Fruit fly (Drosophila melanogaster) whole organism, embryonic: Measurements from ENCODE around the gene Girdin.

ENCODE experiments used
- ATbp ChIP-seq: fragments of 200-800 bp; sonication (Bioruptor generic); optimal IDR thresholded peaks from 2 replicates; lab custom pipeline; 2017; ENCODE audit warnings: missing biosample characterization, mild to moderate bottlenecking, missing genetic modification characterization, missing genetic modification reagents
- Awh ChIP-seq: fragments of 200-800 bp; sonication (Bioruptor generic); IDR thresholded peaks from 2 replicates; pipeline ENCODE4, ENCODE4 v1.3.6; 2022; ENCODE audit warnings: missing biosample characterization, missing genetic modification characterization
- C15 ChIP-seq: fragments of 200-800 bp; sonication (Bioruptor generic); IDR thresholded peaks from 3 replicates; pipeline ENCODE4 v1.3.6; 2022; ENCODE audit warnings: missing biosample characterization, missing genetic modification characterization
- CG10147 ChIP-seq: fragments of 200-800 bp; sonication (Bioruptor generic); optimal IDR thresholded peaks from 2 replicates; lab custom pipeline; 2019; ENCODE audit warnings: missing biosample characterization, mild to moderate bottlenecking, missing genetic modification characterization, moderate library complexity
- CG10321 ChIP-seq: fragments of 200-800 bp; sonication (Bioruptor generic); IDR thresholded peaks from 2 replicates; pipeline ENCODE4 v1.3.6; 2022; ENCODE audit warnings: missing biosample characterization, missing genetic modification characterization
- CG10462 ChIP-seq: fragments of 200-800 bp; sonication (Bioruptor generic); optimal IDR thresholded peaks from 2 replicates; lab custom pipeline; 2016; ENCODE audit warnings: missing biosample characterization, missing genetic modification characterization
- CG11093 ChIP-seq: fragments of 200-800 bp; sonication (Bioruptor generic); IDR thresholded peaks from 3 replicates; pipeline ENCODE4 v1.3.6; 2022; ENCODE audit warnings: missing biosample characterization, missing genetic modification characterization
- CG11504 ChIP-seq: fragments of 200-800 bp; sonication (Bioruptor generic); optimal IDR thresholded peaks from 3 replicates; lab custom pipeline; 2019; ENCODE audit warnings: missing biosample characterization, mild to moderate bottlenecking, missing genetic modification characterization, moderate library complexity
- CG11696 ChIP-seq: fragments of 200-800 bp; sonication (Bioruptor generic); IDR thresholded peaks from 2 replicates; pipeline ENCODE4 v1.3.6; 2022; ENCODE audit warnings: missing biosample characterization, missing genetic modification characterization
- CG12659 ChIP-seq: fragments of 200-800 bp; sonication (Bioruptor generic); optimal IDR thresholded peaks from 3 replicates; lab custom pipeline; 2017; ENCODE audit warnings: mild to moderate bottlenecking, missing biosample characterization, missing genetic modification reagents, missing genetic modification characterization
- CG13775 ChIP-seq: fragments of 200-800 bp; sonication (Bioruptor generic); optimal IDR thresholded peaks from 3 replicates; lab custom pipeline; 2017; ENCODE audit warnings: missing biosample characterization, mild to moderate bottlenecking, missing genetic modification characterization
- CG13894 ChIP-seq: fragments of 200-800 bp; sonication (Bioruptor generic); optimal IDR thresholded peaks from 3 replicates; lab custom pipeline; 2018; ENCODE audit warnings: missing biosample characterization, mild to moderate bottlenecking, missing genetic modification characterization, moderate library complexity
- CG14860 ChIP-seq: fragments of 200-800 bp; sonication (Bioruptor generic); IDR thresholded peaks from 3 replicates; pipeline ENCODE4 v1.3.6; 2022; ENCODE audit warnings: missing biosample characterization, missing genetic modification characterization; ENCODE audit not compliant: partially characterized antibody
- CG15514 ChIP-seq: fragments of 200-800 bp; sonication (Bioruptor generic); optimal IDR thresholded peaks from 3 replicates; lab custom pipeline; 2017; ENCODE audit warnings: missing biosample characterization, missing genetic modification characterization, mild to moderate bottlenecking, moderate library complexity, missing genetic modification reagents
- CG17186 ChIP-seq: fragments of 200-800 bp; sonication (Bioruptor generic); optimal IDR thresholded peaks from 3 replicates; lab custom pipeline; 2017; ENCODE audit warnings: missing biosample characterization, missing genetic modification reagents, missing genetic modification characterization
- CG17361 ChIP-seq: fragments of 200-800 bp; sonication (Bioruptor generic); IDR thresholded peaks from 3 replicates; pipeline ENCODE4 v1.3.6; 2022; ENCODE audit warnings: missing biosample characterization, missing genetic modification characterization
- CG2202 ChIP-seq: fragments of 200-800 bp; sonication (Bioruptor generic); optimal IDR thresholded peaks from 2 replicates; lab custom pipeline; 2018; ENCODE audit warnings: missing biosample characterization, mild to moderate bottlenecking, missing genetic modification characterization
- CG2712 ChIP-seq: fragments of 200-800 bp; optimal IDR thresholded peaks from 3 replicates; lab custom pipeline; 2019; ENCODE audit warnings: missing biosample characterization, mild to moderate bottlenecking, missing genetic modification characterization, moderate library complexity
- CG3847 ChIP-seq: fragments of 200-800 bp; sonication (Bioruptor generic); IDR thresholded peaks from 2 replicates; pipeline ENCODE4 v1.3.6; 2022; ENCODE audit warnings: missing biosample characterization, missing genetic modification characterization
- CG4360 ChIP-seq: fragments of 200-800 bp; sonication (Bioruptor generic); IDR thresholded peaks from 2 replicates; pipeline ENCODE4 v1.3.6; 2022; ENCODE audit warnings: missing biosample characterization, missing genetic modification characterization
- CG4820 ChIP-seq: fragments of 200-800 bp; sonication (Bioruptor generic); optimal IDR thresholded peaks from 3 replicates; lab custom pipeline; 2016; ENCODE audit warnings: missing biosample characterization, missing genetic modification characterization
- CG6272 ChIP-seq: fragments of 200-800 bp; sonication (Bioruptor generic); IDR thresholded peaks from 2 replicates; pipeline ENCODE4 v1.3.6; 2022; ENCODE audit warnings: missing biosample characterization, missing genetic modification characterization
- CG6854 ChIP-seq: fragments of 200-800 bp; sonication (Bioruptor generic); optimal IDR thresholded peaks from 3 replicates; lab custom pipeline; 2017; ENCODE audit warnings: missing biosample characterization, mild to moderate bottlenecking, missing genetic modification characterization
- CG7928 ChIP-seq: fragments of 200-800 bp; sonication (Bioruptor generic); optimal IDR thresholded peaks from 2 replicates; lab custom pipeline; 2017; ENCODE audit warnings: missing biosample characterization, mild to moderate bottlenecking, missing genetic modification characterization
- CG7987 ChIP-seq: fragments of 200-800 bp; sonication (Bioruptor generic); optimal IDR thresholded peaks from 2 replicates; lab custom pipeline; 2018; ENCODE audit warnings: missing biosample characterization, mild to moderate bottlenecking, missing genetic modification characterization, moderate library complexity
- CG8388 ChIP-seq: fragments of 200-800 bp; sonication (Bioruptor generic); optimal IDR thresholded peaks from 2 replicates; lab custom pipeline; 2019; ENCODE audit warnings: missing biosample characterization, mild to moderate bottlenecking, missing genetic modification characterization, moderate library complexity
- CG9817 ChIP-seq: fragments of 200-800 bp; sonication (Bioruptor generic); optimal IDR thresholded peaks from 2 replicates; lab custom pipeline; 2018; ENCODE audit warnings: missing biosample characterization, mild to moderate bottlenecking, missing genetic modification characterization, moderate library complexity
- CoRest ChIP-seq: fragments of 200-800 bp; sonication (Bioruptor generic); optimal IDR thresholded peaks from 3 replicates; lab custom pipeline; 2018; ENCODE audit warnings: missing biosample characterization, mild to moderate bottlenecking, missing genetic modification characterization, moderate library complexity
- Dad ChIP-seq: fragments of 200-800 bp; sonication (Bioruptor generic); optimal IDR thresholded peaks from 3 replicates; lab custom pipeline; 2016; ENCODE audit warnings: missing biosample characterization, missing genetic modification characterization
- Deaf1 ChIP-seq: fragments of 200-800 bp; optimal IDR thresholded peaks from 3 replicates; lab custom pipeline; 2019; ENCODE audit warnings: missing biosample characterization, mild to moderate bottlenecking, missing genetic modification characterization, moderate library complexity
- E2f1 ChIP-seq: fragments of 200-800 bp; sonication (Bioruptor generic); IDR thresholded peaks from 2 replicates; pipeline ENCODE4 v1.3.6; 2022; ENCODE audit warnings: missing biosample characterization, missing genetic modification characterization
- GATAe ChIP-seq: fragments of 200-800 bp; sonication (Bioruptor generic); conservative IDR thresholded peaks from 2 replicates; pipeline ENCODE4 v1.3.6; 2022; ENCODE audit warnings: missing biosample characterization, missing genetic modification characterization
- HLH54F ChIP-seq: fragments of 200-800 bp; sonication (Bioruptor generic); optimal IDR thresholded peaks from 3 replicates; lab custom pipeline; 2016; ENCODE audit warnings: missing biosample characterization, missing genetic modification characterization
- HmgZ ChIP-seq: fragments of 200-800 bp; sonication (Bioruptor generic); optimal IDR thresholded peaks from 2 replicates; lab custom pipeline; 2018; ENCODE audit warnings: missing biosample characterization, mild to moderate bottlenecking, missing genetic modification characterization
- Lim3 ChIP-seq: fragments of 200-800 bp; sonication (Bioruptor generic); IDR thresholded peaks from 2 replicates; pipeline ENCODE4 v1.3.6; 2022; ENCODE audit warnings: missing biosample characterization, missing genetic modification characterization
- Six4 ChIP-seq: fragments of 200-800 bp; sonication (Bioruptor generic); optimal IDR thresholded peaks from 2 replicates; lab custom pipeline; 2016; ENCODE audit warnings: missing biosample characterization, missing genetic modification characterization
- Sry-δ ChIP-seq: fragments of 200-800 bp; sonication (Bioruptor generic); optimal IDR thresholded peaks from 2 replicates; lab custom pipeline; 2016; ENCODE audit warnings: missing biosample characterization, missing genetic modification characterization
- Stat92E ChIP-seq, 3 experiments: fragments of >200 bp in 2 of 3; fragments of 200-800 bp in 1 of 3; sonication (Bioruptor generic) in 1 of 3; optimal IDR thresholded peaks; 2 replicates each; lab custom pipeline; 2017 to 2019; ENCODE audit warnings: missing biosample characterization in 3 of 3, missing genetic modification characterization in 3 of 3, mild to moderate bottlenecking in 1 of 3, moderate library complexity in 1 of 3
- abd-A ChIP-seq: fragments of 200-800 bp; sonication (Bioruptor generic); optimal IDR thresholded peaks from 3 replicates; lab custom pipeline; 2019; ENCODE audit warnings: missing biosample characterization, mild to moderate bottlenecking, missing genetic modification characterization, moderate library complexity
- ap ChIP-seq: fragments of 200-800 bp; sonication (Bioruptor generic); IDR thresholded peaks from 2 replicates; pipeline ENCODE4 v1.3.6; 2022; ENCODE audit warnings: missing biosample characterization, missing genetic modification characterization
- ato ChIP-seq: fragments of 200-800 bp; sonication (Bioruptor generic); IDR thresholded peaks from 2 replicates; pipeline ENCODE4 v1.3.6; 2022; ENCODE audit warnings: missing biosample characterization, missing genetic modification characterization; ENCODE audit not compliant: partially characterized antibody
- croc ChIP-seq: fragments of 200-800 bp; sonication (Bioruptor generic); conservative IDR thresholded peaks from 3 replicates; pipeline ENCODE4 v1.3.6; 2022; ENCODE audit warnings: missing biosample characterization, missing genetic modification characterization
- hth ChIP-seq: fragments of >200 bp; optimal IDR thresholded peaks from 2 replicates; lab custom pipeline; 2017; ENCODE audit warnings: inconsistent platforms
- ind ChIP-seq: fragments of 200-800 bp; sonication (Bioruptor generic); optimal IDR thresholded peaks from 3 replicates; lab custom pipeline; 2016; ENCODE audit warnings: missing biosample characterization, missing genetic modification characterization
- kay ChIP-seq: fragments of 200-800 bp; sonication (Bioruptor generic); optimal IDR thresholded peaks from 2 replicates; lab custom pipeline; 2016; ENCODE audit warnings: missing biosample characterization, missing genetic modification characterization
- nau ChIP-seq: fragments of 200-800 bp; sonication (Bioruptor generic); optimal IDR thresholded peaks from 3 replicates; lab custom pipeline; 2017; ENCODE audit warnings: missing biosample characterization, mild to moderate bottlenecking, missing genetic modification characterization, missing genetic modification reagents
- pnt ChIP-seq: fragments of 200-800 bp; sonication (Bioruptor generic); optimal IDR thresholded peaks from 3 replicates; lab custom pipeline; 2016; ENCODE audit warnings: missing biosample characterization, missing genetic modification characterization
- prd ChIP-seq, 3 experiments: fragments of >200 bp in 2 of 3; fragments of 200-800 bp in 1 of 3; sonication (Bioruptor generic) in 1 of 3; optimal IDR thresholded peaks in 2 of 3; IDR thresholded peaks in 1 of 3; 2 replicates in 2 of 3; 3 replicates in 1 of 3; pipeline versions ENCODE4 v1.3.6 to Lab custom; 2017 to 2022; ENCODE audit warnings: missing biosample characterization in 1 of 3, missing genetic modification characterization in 1 of 3
- toy ChIP-seq: fragments of 200-800 bp; sonication (Bioruptor generic); IDR thresholded peaks from 2 replicates; pipeline ENCODE4 v1.3.6; 2022; ENCODE audit warnings: missing biosample characterization, missing genetic modification characterization
- unpg ChIP-seq: fragments of 200-800 bp; sonication (Bioruptor generic); optimal IDR thresholded peaks from 3 replicates; lab custom pipeline; 2018; ENCODE audit warnings: missing biosample characterization, mild to moderate bottlenecking, missing genetic modification characterization, moderate library complexity

Girdin gene

dm6 chr3L:3194059-3194458 is 15.3 kb downstream of the Girdin start (continued):
- peak; percentile 88 for TF ChIP-seq CG15514 (GFP tag; lab: Kevin White, UChicago)
- peak; percentile 76 for TF ChIP-seq CG10321 (GFP tag; lab: Robert Waterston, UW)
- peak; percentile 93 for TF ChIP-seq CG10147 (GFP tag; lab: Kevin White, UChicago)
- TF ChIP-seq CG13894 (tag; lab: Kevin White, UChicago): peak; percentile 89
- TF ChIP-seq nau: peak; percentile 90
- TF ChIP-seq GATAe (GFP tag; lab: Robert Waterston, UW): peak; percentile 43; the same call in 1 of the 2 replicates
- peak; percentile 88 for TF ChIP-seq CG11093 (GFP tag; lab: Robert Waterston, UW)
- TF ChIP-seq CG10462: peak; percentile 80
- TF ChIP-seq hth (lab: Kevin White, UChicago): no peak
- TF ChIP-seq HLH54F (GFP tag; lab: Kevin White, UChicago): peak; percentile 48
- TF ChIP-seq CG11504 (tag; lab: Kevin White, UChicago): peak; percentile 95
- peak; percentile 79; the same call in 2 of the 3 replicates for TF ChIP-seq C15
- peak; percentile 96 for TF ChIP-seq Awh
- TF ChIP-seq ATbp (GFP tag; lab: Kevin White, UChicago): peak; percentile 93
- TF ChIP-seq CG6854: peak; percentile 88
- peak; percentile 93 for TF ChIP-seq CG12659
- TF ChIP-seq CG11696: peak; percentile 99
- peak; percentile 87 for TF ChIP-seq CG4820 (GFP tag; lab: Kevin White, UChicago)
- TF ChIP-seq unpg: peak; percentile 95
- peak; percentile 5 for TF ChIP-seq Sry-δ (GFP tag; lab: Kevin White, UChicago)
- peak; percentile 95 for TF ChIP-seq CG8388 (GFP tag; lab: Kevin White, UChicago)
- peak; percentile 74 for TF ChIP-seq Deaf1 (tag; lab: Kevin White, UChicago)
- peak; percentile 91 for TF ChIP-seq Six4 (GFP tag; lab: Kevin White, UChicago)
- peak; percentile 82 for TF ChIP-seq CG9817
- TF ChIP-seq CG13775: peak; percentile 88
- peak; percentile 92 for TF ChIP-seq CoRest (tag; lab: Kevin White, UChicago)
- peak; percentile 80 for TF ChIP-seq kay (GFP tag; lab: Kevin White, UChicago)
- TF ChIP-seq pnt (GFP tag; lab: Kevin White, UChicago): peak; percentile 42
- TF ChIP-seq prd (optimal IDR thresholded peaks at IDR 0.05; lab: Kevin White, UChicago): no peak
- TF ChIP-seq prd (GFP tag; IDR thresholded peaks at IDR 0.05; lab: Robert Waterston, UW): peak; percentile 97
- peak; percentile 81 for TF ChIP-seq CG6272 (GFP tag; lab: Robert Waterston, UW)
- TF ChIP-seq CG14860 (GFP tag; lab: Robert Waterston, UW): no peak
- peak; percentile 50 for TF ChIP-seq CG7928 (GFP tag; lab: Kevin White, UChicago)
- peak; percentile 95 for TF ChIP-seq CG2712 (tag; lab: Kevin White, UChicago)
- peak; percentile 88 for TF ChIP-seq ind (GFP tag; lab: Kevin White, UChicago)
- TF ChIP-seq abd-A (tag; lab: Kevin White, UChicago): peak; percentile 41
- TF ChIP-seq ato (GFP tag; lab: Robert Waterston, UW): no peak
- TF ChIP-seq ap (GFP tag; lab: Robert Waterston, UW): peak; percentile 90
- peak; percentile 58 for TF ChIP-seq Dad
- peak; percentile 89 for TF ChIP-seq CG7987 (GFP tag; lab: Kevin White, UChicago)
- TF ChIP-seq Stat92E (GFP tag; optimal IDR thresholded peaks at IDR 0.05; lab: Kevin White, UChicago): no peak
- TF ChIP-seq CG17186 (GFP tag; lab: Kevin White, UChicago): peak; percentile 47
- peak; percentile 72 for TF ChIP-seq toy
- TF ChIP-seq Lim3 (GFP tag; lab: Robert Waterston, UW): peak; percentile 55
- TF ChIP-seq CG17361: peak; percentile 95
- peak; percentile 87 for TF ChIP-seq CG2202 (tag; lab: Kevin White, UChicago)
- peak; percentile 92 for TF ChIP-seq HmgZ (tag; lab: Kevin White, UChicago)
- peak; percentile 88 for TF ChIP-seq croc (GFP tag; lab: Robert Waterston, UW)
- TF ChIP-seq CG3847 (GFP tag; lab: Robert Waterston, UW): peak; percentile 88
- TF ChIP-seq CG4360 (GFP tag; lab: Robert Waterston, UW): peak; percentile 71
- peak; percentile 94 for TF ChIP-seq E2f1 (GFP tag; lab: Robert Waterston, UW)
